Worm (Caenorhabditis elegans): Measurements from ENCODE around the gene abu-15.

DNA sequence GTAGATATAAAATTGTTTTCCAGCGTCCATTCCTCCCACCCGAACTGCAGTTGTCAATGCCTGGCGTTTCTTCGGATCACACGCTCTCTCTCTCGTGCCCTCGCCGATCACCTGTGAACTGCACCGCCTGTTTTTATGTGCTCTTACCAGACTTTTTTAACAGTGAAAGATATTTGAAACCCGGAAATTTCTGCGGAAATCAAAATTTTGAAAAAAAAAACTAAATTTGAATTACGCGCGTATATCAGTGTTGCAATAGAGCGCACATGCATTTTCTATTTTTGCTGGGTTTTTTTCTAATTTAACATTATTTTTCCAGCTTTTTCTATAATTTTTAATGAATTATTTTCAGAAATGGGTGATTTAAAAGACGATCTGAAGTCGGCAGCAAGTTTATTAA lies 45.7 kb downstream of the abu-15 start, which contains the start of gene ttc-37:
- TF ChIP-seq B0310.2 (tag; optimal IDR thresholded peaks at IDR 0.05): no peak
- no peak for TF ChIP-seq hmbx-1 (tag; optimal IDR thresholded peaks at IDR 0.05)
- TF ChIP-seq ama-1 (optimal IDR thresholded peaks at IDR 0.05): no peak
- TF ChIP-seq tra-4 (tag; optimal IDR thresholded peaks at IDR 0.05): no peak
- TF ChIP-seq tbx-37 (GFP tag; conservative IDR thresholded peaks at IDR 0.05): no peak
- TF ChIP-seq ceh-13 (GFP tag; optimal IDR thresholded peaks at IDR 0.05): no peak
- no peak for TF ChIP-seq flt-1 (GFP tag; IDR thresholded peaks at IDR 0.05)
- no peak for TF ChIP-seq pes-1 (GFP tag; IDR thresholded peaks at IDR 0.05)
- TF ChIP-seq ceh-36 (tag; optimal IDR thresholded peaks at IDR 0.05): no peak
- no peak for TF ChIP-seq sea-1 (GFP tag; conservative IDR thresholded peaks at IDR 0.05)
- TF ChIP-seq ets-7 (tag; optimal IDR thresholded peaks at IDR 0.05): no peak
- no peak for TF ChIP-seq scrt-1 (GFP tag; IDR thresholded peaks at IDR 0.05)
